Fruit fly (Drosophila melanogaster): ENCODE measurements around the gene CG14543.

Gene CG14543

dm6 chr3R:26105407-26105806 is 49.0 kb downstream of the CG14543 start:
- peak; percentile 75; the same call in 2 of the 3 replicates for TF ChIP-seq sr (GFP tag; IDR thresholded peaks at IDR 0.05)
- TF ChIP-seq Usf (GFP tag; optimal IDR thresholded peaks at IDR 0.05): no peak
- no peak for TF ChIP-seq CG18619 (GFP tag; optimal IDR thresholded peaks at IDR 0.05)
- TF ChIP-seq NC2β (GFP tag; optimal IDR thresholded peaks at IDR 0.05): no peak
- no peak for TF ChIP-seq CG7928 (GFP tag; optimal IDR thresholded peaks at IDR 0.05)
- no peak for TF ChIP-seq CG11695 (GFP tag; IDR thresholded peaks at IDR 0.05)
- TF ChIP-seq CG8388 (GFP tag; optimal IDR thresholded peaks at IDR 0.05): no peak
- no peak for TF ChIP-seq CrebB (tag; optimal IDR thresholded peaks at IDR 0.05)
- TF ChIP-seq jing (GFP tag; optimal IDR thresholded peaks at IDR 0.05): no peak
- peak; percentile 28 for TF ChIP-seq CG12769 (tag; optimal IDR thresholded peaks at IDR 0.05)
- no peak for TF ChIP-seq CG4328 (GFP tag; optimal IDR thresholded peaks at IDR 0.05)
- TF ChIP-seq crc (GFP tag; optimal IDR thresholded peaks at IDR 0.05): no peak
- TF ChIP-seq CG2120 (GFP tag; optimal IDR thresholded peaks at IDR 0.05): no peak
- TF ChIP-seq CG6813 (GFP tag; optimal IDR thresholded peaks at IDR 0.05): no peak
- peak; percentile 39 for TF ChIP-seq mirr (GFP tag; optimal IDR thresholded peaks at IDR 0.05)
- no peak for TF ChIP-seq Xrp1 (GFP tag; IDR thresholded peaks at IDR 0.05)
- TF ChIP-seq chinmo (GFP tag; IDR thresholded peaks at IDR 0.05; ENCODE audit: partially characterized antibody): 0 out of 4 replicates have a peak, but pooled peaks have one; percentile 23
- no peak for TF ChIP-seq CG15696 (tag; optimal IDR thresholded peaks at IDR 0.05)
- peak; percentile 48 for TF ChIP-seq Med (GFP tag)
- TF ChIP-seq BtbVII (GFP tag; optimal IDR thresholded peaks at IDR 0.05): no peak
- no peak for TF ChIP-seq CG31388 (GFP tag; optimal IDR thresholded peaks at IDR 0.05)
- TF ChIP-seq zen (tag; optimal IDR thresholded peaks at IDR 0.05): no peak
- no peak for TF ChIP-seq CG2202 (tag; optimal IDR thresholded peaks at IDR 0.05)
- peak; percentile 69 for TF ChIP-seq Hey (tag; optimal IDR thresholded peaks at IDR 0.05)
- TF ChIP-seq CG6683 (GFP tag; optimal IDR thresholded peaks at IDR 0.05): no peak
- TF ChIP-seq insv (GFP tag; optimal IDR thresholded peaks at IDR 0.05): no peak
- no peak for TF ChIP-seq CG13287 (GFP tag; IDR thresholded peaks at IDR 0.05; ENCODE audit: partially characterized antibody)
- peak; percentile 26 for TF ChIP-seq ftz-f1 (GFP tag; optimal IDR thresholded peaks at IDR 0.05)
- no peak for TF ChIP-seq Trl (optimal IDR thresholded peaks at IDR 0.05)
- TF ChIP-seq Trl (GFP tag; optimal IDR thresholded peaks at IDR 0.05): no peak
- TF ChIP-seq CG12236 (GFP tag; optimal IDR thresholded peaks at IDR 0.05): no peak
- no peak for TF ChIP-seq CG12155 (GFP tag; optimal IDR thresholded peaks at IDR 0.05)
- 0 out of 2 replicates have a peak, but pooled peaks have one; percentile 19 for TF ChIP-seq CG16779 (GFP tag; IDR thresholded peaks at IDR 0.05)
- no peak for TF ChIP-seq scrt (GFP tag; optimal IDR thresholded peaks at IDR 0.05)
- TF ChIP-seq tx (GFP tag; optimal IDR thresholded peaks at IDR 0.05): no peak
- TF ChIP-seq pum (GFP tag; optimal IDR thresholded peaks at IDR 0.05): no peak
- TF ChIP-seq ind (GFP tag; optimal IDR thresholded peaks at IDR 0.05): no peak
- TF ChIP-seq CG30020 (tag; optimal IDR thresholded peaks at IDR 0.05): no peak
- TF ChIP-seq tna (GFP tag; IDR thresholded peaks at IDR 0.05; ENCODE audit: partially characterized antibody): 0 out of 2 replicates have a peak, but pooled peaks have one; percentile 22
- peak; percentile 30 for TF ChIP-seq cwo (GFP tag; optimal IDR thresholded peaks at IDR 0.05)
- TF ChIP-seq Elba2 (GFP tag; optimal IDR thresholded peaks at IDR 0.05): no peak
- TF ChIP-seq crol (GFP tag; IDR thresholded peaks at IDR 0.05): peak; percentile 19; the same call in 1 of the 2 replicates
